Fruit fly (Drosophila melanogaster) whole organism, larva: ENCODE measurements around the gene nudC.

Source experiments
- noc ChIP-seq: fragments of 200-800 bp; sonication (Bioruptor generic); optimal IDR thresholded peaks from 3 replicates; lab custom pipeline; 2019; ENCODE audit warnings: missing biosample characterization, mild to moderate bottlenecking, missing genetic modification characterization, moderate library complexity

nudC gene

DNA sequence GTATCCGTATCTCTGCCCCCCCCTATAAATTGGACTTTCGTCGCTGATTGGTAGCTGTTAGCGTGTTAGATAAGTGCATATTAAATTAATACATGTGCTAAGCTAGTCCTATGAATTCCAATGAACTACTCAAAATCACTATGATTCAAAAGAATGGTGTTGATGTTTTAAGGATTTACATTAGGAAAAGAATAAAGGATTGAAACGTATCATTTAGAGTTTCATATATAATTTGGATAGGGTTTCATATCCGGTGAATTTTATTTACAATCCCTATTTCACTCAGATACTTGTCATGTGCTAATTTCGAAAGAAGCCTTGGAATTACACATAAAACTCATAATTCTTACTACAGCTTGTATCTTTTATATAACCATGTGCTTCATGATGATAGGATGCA, 55.5 kb downstream of the nudC start, which contains the start of gene CG13029:
Gene CG13029 (plus strand): TSS at position 301 of the 400 bp plus-strand sequence.
- no peak for TF ChIP-seq noc (tag; lab: Kevin White, UChicago)

- no peak for TF ChIP-seq noc (tag; lab: Kevin White, UChicago)
Measured at dm6 chr3L:16860879-16861278, 56.1 kb downstream of the nudC start.

dm6 chr3L:16862284-16862683, 57.5 kb downstream of the nudC start, which contains the start of gene Rh4:
Gene Rh4 (minus strand): TSS chr3L:16862517.
- no peak for TF ChIP-seq noc (tag; lab: Kevin White, UChicago)

- no peak for TF ChIP-seq noc (tag; lab: Kevin White, UChicago)
Measured at dm6 chr3L:16862958-16863357, 58.2 kb downstream of the nudC start, which contains the start of gene CG9951. Gene CG9951 (plus strand): TSS chr3L:16863164.

dm6 chr3L:16865123-16865831, 60.5 kb downstream of the nudC start, which contains the start of gene Lmpt:
Gene Lmpt (plus strand): TSS chr3L:16865295.
- no peak for TF ChIP-seq noc (tag; lab: Kevin White, UChicago)

- no peak for TF ChIP-seq noc (tag; lab: Kevin White, UChicago)
Measured at dm6 chr3L:16865832-16866163, 61.0 kb downstream of the nudC start.

DNA sequence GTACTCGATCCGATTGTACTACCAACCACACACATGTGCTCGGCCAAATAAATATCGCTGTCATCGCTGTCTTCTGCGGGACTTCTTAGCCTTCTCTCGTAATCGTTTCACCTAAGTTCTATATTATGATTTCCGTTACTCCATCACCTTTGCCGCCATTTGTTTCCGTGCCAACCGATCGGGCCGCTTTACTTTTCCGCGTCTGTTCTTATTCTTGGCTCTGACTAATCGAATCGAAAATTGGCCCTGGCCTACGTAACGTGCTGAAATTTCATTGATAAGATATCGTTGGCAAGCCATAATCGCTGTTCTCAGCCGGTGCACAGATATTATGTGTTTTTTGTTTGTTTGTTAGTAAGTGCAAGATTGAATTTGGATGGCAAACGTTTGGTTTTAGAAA, 62.4 kb downstream of the nudC start:
- TF ChIP-seq noc (tag; lab: Kevin White, UChicago): no peak
